Worm (Caenorhabditis elegans): ENCODE data around the gene C36E6.8.

C36E6.8 gene

ce11 chrX:17434234-17434633 lies 4.3 kb upstream of the C36E6.8 start, which contains the start of gene fubl-3:
TSS of gene fubl-3 (plus strand) at chrX:17434445.
- TF ChIP-seq tbx-37 (GFP tag; conservative IDR thresholded peaks at IDR 0.05) (0 out of 2 replicates have a peak, but pooled peaks have one; percentile 7), F13C5.2 (tag; optimal IDR thresholded peaks at IDR 0.05) (no peak)

ce11 chrX:17442539-17442938 lies 4.1 kb downstream of the C36E6.8 start:
- TF ChIP-seq tbx-37 (GFP tag; conservative IDR thresholded peaks at IDR 0.05) (0 out of 2 replicates have a peak, but pooled peaks have one; percentile 46), scrt-1 (GFP tag; IDR thresholded peaks at IDR 0.05) (peak; percentile 73; the same call in 1 of the 2 replicates)

- TF ChIP-seq scrt-1 (GFP tag; IDR thresholded peaks at IDR 0.05): peak; percentile 32
Measured at ce11 chrX:17444683-17445082, 6.2 kb downstream of the C36E6.8 start.

- peak; percentile 27; the same call in 1 of the 2 replicates for TF ChIP-seq scrt-1 (GFP tag; IDR thresholded peaks at IDR 0.05)
Measured at ce11 chrX:17445239-17445638, 6.8 kb downstream of the C36E6.8 start.

ce11 chrX:17447212-17447611 lies 8.7 kb downstream of the C36E6.8 start:
- 0 out of 2 replicates have a peak, but pooled peaks have one; percentile 19 for TF ChIP-seq flt-1 (GFP tag; IDR thresholded peaks at IDR 0.05)

ce11 chrX:17451410-17451809 lies 12.9 kb downstream of the C36E6.8 start, which contains the start of gene C36E6.2:
TSS of gene C36E6.2 (plus strand) at chrX:17451670.
- TF ChIP-seq hmg-4 (GFP tag; optimal IDR thresholded peaks at IDR 0.05) (peak; percentile 39), aly-1 (tag; optimal IDR thresholded peaks at IDR 0.05) (no peak), ceh-13 (GFP tag; optimal IDR thresholded peaks at IDR 0.05) (no peak), flt-1 (GFP tag; IDR thresholded peaks at IDR 0.05) (no peak), scrt-1 (GFP tag; IDR thresholded peaks at IDR 0.05) (0 out of 2 replicates have a peak, but pooled peaks have one; percentile 33), hnd-1 (tag; optimal IDR thresholded peaks at IDR 0.05) (no peak)

ce11 chrX:17456536-17457165 lies 18.2 kb downstream of the C36E6.8 start, which contains the start of gene mlc-2:
TSS of gene mlc-2 (minus strand) at chrX:17456586.
- peak; percentile 56 for TF ChIP-seq aly-1 (tag; optimal IDR thresholded peaks at IDR 0.05)
- TF ChIP-seq tbx-11 (GFP tag; IDR thresholded peaks at IDR 0.05): no peak
- TF ChIP-seq ets-7 (tag; optimal IDR thresholded peaks at IDR 0.05): no peak
- TF ChIP-seq hmg-4 (GFP tag; optimal IDR thresholded peaks at IDR 0.05): peak; percentile 7

ce11 chrX:17458887-17459286 lies 20.4 kb downstream of the C36E6.8 start, which contains the start of gene mlc-1:
TSS of gene mlc-1 (plus strand) at chrX:17459210.
- TF ChIP-seq flt-1 (GFP tag; IDR thresholded peaks at IDR 0.05) (no peak), scrt-1 (GFP tag; IDR thresholded peaks at IDR 0.05) (no peak), ets-7 (tag; optimal IDR thresholded peaks at IDR 0.05) (no peak), hmbx-1 (tag; optimal IDR thresholded peaks at IDR 0.05) (no peak), ceh-13 (GFP tag; optimal IDR thresholded peaks at IDR 0.05) (no peak), hmg-4 (GFP tag; optimal IDR thresholded peaks at IDR 0.05) (no peak), B0310.2 (tag; optimal IDR thresholded peaks at IDR 0.05) (no peak), ama-1 (optimal IDR thresholded peaks at IDR 0.05) (no peak), F13C5.2 (tag; optimal IDR thresholded peaks at IDR 0.05) (no peak)

ce11 chrX:17461958-17462357 lies 23.5 kb downstream of the C36E6.8 start:
- no peak for TF ChIP-seq ets-7 (tag; optimal IDR thresholded peaks at IDR 0.05)
- no peak for TF ChIP-seq hmbx-1 (tag; optimal IDR thresholded peaks at IDR 0.05)
- TF ChIP-seq ama-1 (optimal IDR thresholded peaks at IDR 0.05): no peak
- TF ChIP-seq hmg-4 (GFP tag; optimal IDR thresholded peaks at IDR 0.05): no peak
- TF ChIP-seq B0310.2 (tag; optimal IDR thresholded peaks at IDR 0.05): no peak
- TF ChIP-seq tbx-11 (GFP tag; IDR thresholded peaks at IDR 0.05): no peak
- no peak for TF ChIP-seq hnd-1 (tag; optimal IDR thresholded peaks at IDR 0.05)
- TF ChIP-seq scrt-1 (GFP tag; IDR thresholded peaks at IDR 0.05): no peak
- TF ChIP-seq flt-1 (GFP tag; IDR thresholded peaks at IDR 0.05): no peak
- TF ChIP-seq tra-4 (tag; optimal IDR thresholded peaks at IDR 0.05): no peak
- TF ChIP-seq F13C5.2 (tag; optimal IDR thresholded peaks at IDR 0.05): no peak
- TF ChIP-seq tbx-37 (GFP tag; conservative IDR thresholded peaks at IDR 0.05): no peak
- no peak for TF ChIP-seq pes-1 (GFP tag; IDR thresholded peaks at IDR 0.05)

ce11 chrX:17464801-17465200 lies 26.3 kb downstream of the C36E6.8 start, which contains the start of gene slc-17.1:
TSS of gene slc-17.1 (minus strand) at chrX:17464901.
- TF ChIP-seq flt-1 (GFP tag; IDR thresholded peaks at IDR 0.05): no peak
- TF ChIP-seq tbx-37 (GFP tag; conservative IDR thresholded peaks at IDR 0.05): no peak
- no peak for TF ChIP-seq hmbx-1 (tag; optimal IDR thresholded peaks at IDR 0.05)
- no peak for TF ChIP-seq ceh-36 (tag; optimal IDR thresholded peaks at IDR 0.05)
- TF ChIP-seq scrt-1 (GFP tag; IDR thresholded peaks at IDR 0.05): no peak
- no peak for TF ChIP-seq pes-1 (GFP tag; IDR thresholded peaks at IDR 0.05)
- TF ChIP-seq F13C5.2 (tag; optimal IDR thresholded peaks at IDR 0.05): no peak
- no peak for TF ChIP-seq tra-4 (tag; optimal IDR thresholded peaks at IDR 0.05)
